Worm (Caenorhabditis elegans) whole organism, midembryonic: ENCODE data around the gene F29F11.20.

Experiments
- T22C8.4 ChIP-seq: fragments of 200-800 bp; sonication (Bioruptor generic); IDR thresholded peaks from 2 replicates; pipeline ENCODE4 v1.3.6; 2022; ENCODE audit warnings: missing genetic modification characterization, missing compliant biosample characterization
- cog-1 ChIP-seq: sonication (generic microtip); optimal IDR thresholded peaks from 2 replicates; lab custom pipeline; 2016; ENCODE audit warnings: missing genetic modification characterization, missing compliant biosample characterization
- flt-1 ChIP-seq: fragments of 200-800 bp; sonication (Bioruptor generic); IDR thresholded peaks from 2 replicates; pipeline ENCODE4 v1.3.6; 2022; ENCODE audit warnings: missing genetic modification characterization, missing compliant biosample characterization
- klf-2 ChIP-seq: fragments of 200-800 bp; sonication (Bioruptor generic); conservative IDR thresholded peaks from 2 replicates; pipeline ENCODE4 v1.3.6; 2022; ENCODE audit warnings: missing genetic modification reagents, missing genetic modification characterization, missing compliant biosample characterization
- med-1 ChIP-seq: sonication (generic microtip); optimal IDR thresholded peaks from 2 replicates; lab custom pipeline; 2017; ENCODE audit warnings: missing genetic modification characterization, mild to moderate bottlenecking, missing compliant biosample characterization, antibody characterized with exemption, missing genetic modification reagents; ENCODE audit not compliant: insufficient read depth
- ref-1 ChIP-seq: fragments of 200-800 bp; sonication (Bioruptor generic); conservative IDR thresholded peaks from 2 replicates; pipeline ENCODE4 v1.3.6; 2022; ENCODE audit warnings: missing genetic modification reagents, missing genetic modification characterization, missing compliant biosample characterization
- tab-1 ChIP-seq: fragments of 200-800 bp; sonication (Bioruptor generic); IDR thresholded peaks from 2 replicates; pipeline ENCODE4 v1.3.6; 2022; ENCODE audit warnings: missing genetic modification characterization, missing compliant biosample characterization
- ztf-23 ChIP-seq: fragments of 200-800 bp; sonication (Bioruptor generic); IDR thresholded peaks from 2 replicates; pipeline ENCODE4 v1.3.6; 2022; ENCODE audit warnings: missing genetic modification reagents, missing genetic modification characterization, missing compliant biosample characterization
- ztf-29 ChIP-seq: fragments of 200-800 bp; sonication (Bioruptor generic); IDR thresholded peaks from 2 replicates; pipeline ENCODE4 v1.3.6; 2022; ENCODE audit warnings: missing genetic modification reagents, missing genetic modification characterization, missing compliant biosample characterization

The F29F11.20 gene

ce11 chrV:10664271-10664670 is 23.4 kb upstream of the F29F11.20 start:
- TF ChIP-seq ztf-23 (GFP tag; lab: Robert Waterston, UW) (no peak), ref-1 (no peak), cog-1 (no peak), ztf-29 (GFP tag; lab: Robert Waterston, UW) (no peak), med-1 (GFP tag; lab: Kevin White, UChicago) (no peak), tab-1 (GFP tag; lab: Robert Waterston, UW) (no peak), T22C8.4 (GFP tag; lab: Robert Waterston, UW) (no peak), flt-1 (no peak), klf-2 (GFP tag; lab: Robert Waterston, UW) (no peak)

ce11 chrV:10667284-10667683 is 20.4 kb upstream of the F29F11.20 start, which contains the start of gene twk-12:
TSS of gene twk-12 (plus strand) at chrV:10667584.
- TF ChIP-seq ztf-23 (GFP tag; lab: Robert Waterston, UW) (no peak), ztf-29 (GFP tag; lab: Robert Waterston, UW) (no peak), klf-2 (GFP tag; lab: Robert Waterston, UW) (no peak), flt-1 (no peak), tab-1 (GFP tag; lab: Robert Waterston, UW) (no peak), cog-1 (no peak), med-1 (GFP tag; lab: Kevin White, UChicago) (no peak), ref-1 (no peak), T22C8.4 (GFP tag; lab: Robert Waterston, UW) (no peak)

- TF ChIP-seq T22C8.4 (GFP tag; lab: Robert Waterston, UW) (no peak), tab-1 (GFP tag; lab: Robert Waterston, UW) (no peak), cog-1 (no peak), ztf-29 (GFP tag; lab: Robert Waterston, UW) (no peak), med-1 (GFP tag; lab: Kevin White, UChicago) (no peak), flt-1 (no peak), ztf-23 (GFP tag; lab: Robert Waterston, UW) (no peak), ref-1 (no peak)
These were observed 16.9 kb upstream of the F29F11.20 start for ce11 chrV:10670817-10671216.

ce11 chrV:10671618-10672017 is 16.1 kb upstream of the F29F11.20 start, which contains the start of gene ceh-22:
TSS of gene ceh-22 (plus strand) at chrV:10671918.
- TF ChIP-seq med-1 (GFP tag; lab: Kevin White, UChicago) (no peak), tab-1 (GFP tag; lab: Robert Waterston, UW) (no peak), klf-2 (GFP tag; lab: Robert Waterston, UW) (no peak), cog-1 (no peak), flt-1 (no peak), ztf-29 (GFP tag; lab: Robert Waterston, UW) (no peak), ztf-23 (GFP tag; lab: Robert Waterston, UW) (no peak), T22C8.4 (GFP tag; lab: Robert Waterston, UW) (no peak), ref-1 (no peak)

ce11 chrV:10672601-10673000 is 15.1 kb upstream of the F29F11.20 start:
- TF ChIP-seq T22C8.4 (GFP tag; lab: Robert Waterston, UW) (no peak), ref-1 (no peak), tab-1 (GFP tag; lab: Robert Waterston, UW) (no peak), cog-1 (no peak), ztf-29 (GFP tag; lab: Robert Waterston, UW) (no peak), flt-1 (no peak), klf-2 (GFP tag; lab: Robert Waterston, UW) (no peak), ztf-23 (GFP tag; lab: Robert Waterston, UW) (no peak)

ce11 chrV:10675978-10676377 is 11.7 kb upstream of the F29F11.20 start:
- no peak for TF ChIP-seq tab-1 (GFP tag; lab: Robert Waterston, UW)
- TF ChIP-seq cog-1 = no peak
- no peak for TF ChIP-seq med-1 (GFP tag; lab: Kevin White, UChicago)
- no peak for TF ChIP-seq ztf-29 (GFP tag; lab: Robert Waterston, UW)
- TF ChIP-seq flt-1 = no peak
- TF ChIP-seq ref-1 = no peak
- TF ChIP-seq klf-2 (GFP tag; lab: Robert Waterston, UW) = no peak
- no peak for TF ChIP-seq ztf-23 (GFP tag; lab: Robert Waterston, UW)

ce11 chrV:10677459-10677858 is 10.2 kb upstream of the F29F11.20 start:
- no peak for TF ChIP-seq ztf-29 (GFP tag; lab: Robert Waterston, UW)
- no peak for TF ChIP-seq tab-1 (GFP tag; lab: Robert Waterston, UW)
- no peak for TF ChIP-seq flt-1
- TF ChIP-seq ztf-23 (GFP tag; lab: Robert Waterston, UW) = no peak
- TF ChIP-seq T22C8.4 (GFP tag; lab: Robert Waterston, UW) = no peak

ce11 chrV:10679080-10679479 is 8.6 kb upstream of the F29F11.20 start:
- no peak for TF ChIP-seq med-1 (GFP tag; lab: Kevin White, UChicago)
- no peak for TF ChIP-seq cog-1
- TF ChIP-seq klf-2 (GFP tag; lab: Robert Waterston, UW) = no peak

ce11 chrV:10679990-10680602 is 7.6 kb upstream of the F29F11.20 start:
- TF ChIP-seq med-1 (GFP tag; lab: Kevin White, UChicago) = no peak
- no peak for TF ChIP-seq cog-1
- no peak for TF ChIP-seq ztf-29 (GFP tag; lab: Robert Waterston, UW)
- TF ChIP-seq T22C8.4 (GFP tag; lab: Robert Waterston, UW) = no peak
- no peak for TF ChIP-seq flt-1
- TF ChIP-seq tab-1 (GFP tag; lab: Robert Waterston, UW) = no peak
- TF ChIP-seq ztf-23 (GFP tag; lab: Robert Waterston, UW) = no peak
- TF ChIP-seq klf-2 (GFP tag; lab: Robert Waterston, UW) = no peak
